Fruit fly (Drosophila melanogaster) whole organism, embryonic: Measurements from ENCODE around the gene CG42833.

Experiments
- Antp ChIP-seq: fragments of 200-800 bp; sonication (Bioruptor generic); optimal IDR thresholded peaks from 3 replicates; lab custom pipeline; 2016; ENCODE audit warnings: missing biosample characterization, missing genetic modification characterization
- CG10565 ChIP-seq: fragments of 200-800 bp; sonication (Bioruptor generic); optimal IDR thresholded peaks from 3 replicates; lab custom pipeline; 2016; ENCODE audit warnings: missing biosample characterization, mild to moderate bottlenecking, missing genetic modification characterization
- CG11398 ChIP-seq: fragments of 200-800 bp; sonication (Bioruptor generic); optimal IDR thresholded peaks from 2 replicates; lab custom pipeline; 2016; ENCODE audit warnings: missing biosample characterization, missing genetic modification characterization
- CG12071 ChIP-seq: fragments of 200-800 bp; sonication (Bioruptor generic); optimal IDR thresholded peaks from 3 replicates; lab custom pipeline; 2018; ENCODE audit warnings: missing biosample characterization, mild to moderate bottlenecking, missing genetic modification characterization
- CG12299 ChIP-seq: fragments of 200-800 bp; sonication (Bioruptor generic); optimal IDR thresholded peaks from 2 replicates; lab custom pipeline; 2018; ENCODE audit warnings: missing biosample characterization, mild to moderate bottlenecking, missing genetic modification characterization
- CG13123 ChIP-seq: fragments of 200-800 bp; sonication (Bioruptor generic); optimal IDR thresholded peaks from 2 replicates; lab custom pipeline; 2016; ENCODE audit warnings: missing biosample characterization, missing genetic modification characterization
- CG14860 ChIP-seq: fragments of 200-800 bp; sonication (Bioruptor generic); IDR thresholded peaks from 3 replicates; pipeline ENCODE4 v1.3.6; 2022; ENCODE audit warnings: missing biosample characterization, missing genetic modification characterization; ENCODE audit not compliant: partially characterized antibody
- CG15479 ChIP-seq: fragments of 200-800 bp; sonication (Bioruptor generic); optimal IDR thresholded peaks from 3 replicates; lab custom pipeline; 2019; ENCODE audit warnings: missing biosample characterization, mild to moderate bottlenecking, missing genetic modification characterization, moderate library complexity
- CG17568 ChIP-seq: fragments of 200-800 bp; sonication (Bioruptor generic); optimal IDR thresholded peaks from 2 replicates; lab custom pipeline; 2018; ENCODE audit warnings: missing biosample characterization, mild to moderate bottlenecking, missing genetic modification characterization, moderate library complexity
- CG1792 ChIP-seq: fragments of 200-800 bp; sonication (Bioruptor generic); optimal IDR thresholded peaks from 2 replicates; lab custom pipeline; 2016; ENCODE audit warnings: missing biosample characterization, missing genetic modification characterization
- CG34224 ChIP-seq: fragments of 200-800 bp; sonication (Bioruptor generic); IDR thresholded peaks from 3 replicates; pipeline ENCODE4 v1.3.6; 2022; ENCODE audit warnings: missing biosample characterization, missing genetic modification characterization; ENCODE audit not compliant: partially characterized antibody
- CG7839 ChIP-seq: fragments of 200-800 bp; sonication (Bioruptor generic); optimal IDR thresholded peaks from 3 replicates; lab custom pipeline; 2018; ENCODE audit warnings: missing biosample characterization, mild to moderate bottlenecking, missing genetic modification characterization, moderate library complexity
- CG8388 ChIP-seq: fragments of 200-800 bp; sonication (Bioruptor generic); optimal IDR thresholded peaks from 2 replicates; lab custom pipeline; 2019; ENCODE audit warnings: missing biosample characterization, mild to moderate bottlenecking, missing genetic modification characterization, moderate library complexity
- Dll ChIP-seq: fragments of 200-800 bp; sonication (Bioruptor generic); IDR thresholded peaks from 4 replicates; pipeline ENCODE4 v1.3.6; 2022; ENCODE audit warnings: missing biosample characterization, missing genetic modification characterization; ENCODE audit not compliant: partially characterized antibody
- Elba2 ChIP-seq: fragments of 200-800 bp; sonication (Bioruptor generic); optimal IDR thresholded peaks from 3 replicates; lab custom pipeline; 2016; ENCODE audit warnings: missing biosample characterization, missing genetic modification characterization
- HLHmδ ChIP-seq: fragments of 200-800 bp; sonication (Bioruptor generic); optimal IDR thresholded peaks from 2 replicates; lab custom pipeline; 2018; ENCODE audit warnings: missing biosample characterization, mild to moderate bottlenecking, missing genetic modification characterization, moderate library complexity
- Hmr ChIP-seq: fragments of 200-800 bp; sonication (Bioruptor generic); optimal IDR thresholded peaks from 3 replicates; lab custom pipeline; 2017; ENCODE audit warnings: mild to moderate bottlenecking, missing biosample characterization, missing genetic modification reagents, missing genetic modification characterization
- Hr51 ChIP-seq, 2 experiments: fragments of 200-800 bp; sonication (Bioruptor generic); optimal IDR thresholded peaks; 2 replicates in 1 of 2; 3 replicates in 1 of 2; lab custom pipeline; 2016 to 2018; ENCODE audit warnings: missing biosample characterization in 2 of 2, missing genetic modification characterization in 2 of 2, mild to moderate bottlenecking in 1 of 2, moderate library complexity in 1 of 2
- Mes4 ChIP-seq: fragments of 200-800 bp; sonication (Bioruptor generic); optimal IDR thresholded peaks from 2 replicates; lab custom pipeline; 2016; ENCODE audit warnings: missing biosample characterization, missing genetic modification characterization
- Mrtf ChIP-seq: fragments of 200-800 bp; sonication (Bioruptor generic); IDR thresholded peaks from 3 replicates; pipeline ENCODE4 v1.3.6; 2022; ENCODE audit warnings: missing biosample characterization, missing genetic modification characterization
- Neu2 ChIP-seq: fragments of 200-800 bp; sonication (Bioruptor generic); optimal IDR thresholded peaks from 3 replicates; lab custom pipeline; 2016; ENCODE audit warnings: missing biosample characterization, missing genetic modification characterization, borderline replicate concordance
- Nf-YB ChIP-seq: fragments of 200-800 bp; sonication (Bioruptor generic); optimal IDR thresholded peaks from 3 replicates; lab custom pipeline; 2019; ENCODE audit warnings: missing biosample characterization, mild to moderate bottlenecking, missing genetic modification characterization, moderate library complexity
- Oaz ChIP-seq: fragments of 200-800 bp; sonication (Bioruptor generic); IDR thresholded peaks from 2 replicates; pipeline ENCODE4 v1.3.6; 2022; ENCODE audit warnings: missing biosample characterization, missing genetic modification characterization
- Optix ChIP-seq: fragments of 200-800 bp; sonication (Bioruptor generic); IDR thresholded peaks from 3 replicates; pipeline ENCODE4 v1.3.6; 2022; ENCODE audit warnings: missing biosample characterization, missing genetic modification characterization
- PHDP ChIP-seq: fragments of 200-800 bp; sonication (Bioruptor generic); optimal IDR thresholded peaks from 3 replicates; lab custom pipeline; 2018; ENCODE audit warnings: missing biosample characterization, mild to moderate bottlenecking, missing genetic modification characterization, moderate library complexity
- Pdp1 ChIP-seq, 2 experiments: fragments of 200-800 bp; sonication (Bioruptor generic); optimal IDR thresholded peaks; 3 replicates each; lab custom pipeline; 2016; ENCODE audit warnings: missing biosample characterization in 2 of 2, missing genetic modification characterization in 2 of 2, mild to moderate bottlenecking in 1 of 2, moderate library complexity in 1 of 2
- Six4 ChIP-seq: fragments of 200-800 bp; sonication (Bioruptor generic); optimal IDR thresholded peaks from 2 replicates; lab custom pipeline; 2016; ENCODE audit warnings: missing biosample characterization, missing genetic modification characterization
- Sox102F ChIP-seq: fragments of 200-800 bp; sonication (Bioruptor generic); optimal IDR thresholded peaks from 2 replicates; lab custom pipeline; 2018; ENCODE audit warnings: missing biosample characterization, mild to moderate bottlenecking, missing genetic modification characterization, moderate library complexity
- Tbp ChIP-seq: fragments of >200 bp; optimal IDR thresholded peaks from 2 replicates; lab custom pipeline; 2018; ENCODE audit warnings: missing biosample characterization, missing genetic modification characterization
- Usf ChIP-seq: fragments of 200-800 bp; sonication (Bioruptor generic); optimal IDR thresholded peaks from 2 replicates; lab custom pipeline; 2017; ENCODE audit warnings: missing genotype, missing biosample characterization, missing genetic modification characterization
- ase ChIP-seq: fragments of 200-800 bp; sonication (Bioruptor generic); IDR thresholded peaks from 3 replicates; pipeline ENCODE4 v1.3.6; 2022; ENCODE audit warnings: missing biosample characterization, missing genetic modification characterization
- chn ChIP-seq: fragments of 200-800 bp; sonication (Bioruptor generic); optimal IDR thresholded peaks from 2 replicates; lab custom pipeline; 2016; ENCODE audit warnings: missing biosample characterization, missing genetic modification characterization
- dimm ChIP-seq: fragments of 200-800 bp; sonication (Bioruptor generic); IDR thresholded peaks from 2 replicates; pipeline ENCODE4 v1.3.6; 2022; ENCODE audit warnings: missing biosample characterization, missing genetic modification characterization
- disco-r ChIP-seq: fragments of 200-800 bp; sonication (Bioruptor generic); optimal IDR thresholded peaks from 2 replicates; lab custom pipeline; 2016; ENCODE audit warnings: missing biosample characterization, missing genetic modification characterization
- dysf ChIP-seq: fragments of 200-800 bp; sonication (Bioruptor generic); IDR thresholded peaks from 3 replicates; pipeline ENCODE4 v1.3.6; 2022; ENCODE audit warnings: missing biosample characterization, missing genetic modification characterization
- emc ChIP-seq: fragments of 200-800 bp; sonication (Bioruptor generic); optimal IDR thresholded peaks from 2 replicates; lab custom pipeline; 2016; ENCODE audit warnings: missing biosample characterization, missing genetic modification characterization
- ftz-f1 ChIP-seq: fragments of 200-800 bp; sonication (Bioruptor generic); optimal IDR thresholded peaks from 2 replicates; lab custom pipeline; 2016; ENCODE audit warnings: missing biosample characterization, missing genetic modification characterization
- fu2 ChIP-seq: fragments of 200-800 bp; sonication (Bioruptor generic); optimal IDR thresholded peaks from 2 replicates; lab custom pipeline; 2016; ENCODE audit warnings: missing biosample characterization, missing genetic modification characterization
- gro ChIP-seq: fragments of 200-800 bp; sonication (Bioruptor generic); optimal IDR thresholded peaks from 2 replicates; lab custom pipeline; 2016; ENCODE audit warnings: missing biosample characterization, missing genetic modification characterization
- her ChIP-seq: fragments of 200-800 bp; sonication (Bioruptor generic); optimal IDR thresholded peaks from 2 replicates; lab custom pipeline; 2016; ENCODE audit warnings: missing biosample characterization, missing genetic modification characterization
- kay ChIP-seq: fragments of 200-800 bp; sonication (Bioruptor generic); optimal IDR thresholded peaks from 2 replicates; lab custom pipeline; 2016; ENCODE audit warnings: missing biosample characterization, missing genetic modification characterization
- nau ChIP-seq: fragments of 200-800 bp; sonication (Bioruptor generic); optimal IDR thresholded peaks from 3 replicates; lab custom pipeline; 2017; ENCODE audit warnings: missing biosample characterization, mild to moderate bottlenecking, missing genetic modification characterization, missing genetic modification reagents
- pan ChIP-seq, 4 experiments: fragments of >200 bp in 3 of 4; fragments of 200-800 bp in 1 of 4; sonication (Bioruptor generic) in 1 of 4; optimal IDR thresholded peaks in 3 of 4; IDR thresholded peaks in 1 of 4; 2 replicates each; pipeline versions ENCODE4 v1.3.6 to Lab custom; 2017 to 2022; ENCODE audit warnings: missing biosample characterization in 2 of 4, missing genetic modification characterization in 2 of 4, mixed read lengths in 1 of 4
- phol ChIP-seq: fragments of 200-800 bp; sonication (Bioruptor generic); optimal IDR thresholded peaks from 3 replicates; lab custom pipeline; 2018; ENCODE audit warnings: missing biosample characterization, mild to moderate bottlenecking, missing genetic modification characterization, moderate library complexity
- repo ChIP-seq: fragments of 200-800 bp; sonication (Bioruptor generic); optimal IDR thresholded peaks from 2 replicates; lab custom pipeline; 2016; ENCODE audit warnings: missing biosample characterization, missing genetic modification characterization
- sd ChIP-seq: fragments of 200-800 bp; sonication (Bioruptor generic); optimal IDR thresholded peaks from 3 replicates; lab custom pipeline; 2018; ENCODE audit warnings: missing biosample characterization, mild to moderate bottlenecking, missing genetic modification characterization, moderate library complexity
- shn ChIP-seq: fragments of 200-800 bp; sonication (Bioruptor generic); optimal IDR thresholded peaks from 3 replicates; lab custom pipeline; 2016; ENCODE audit warnings: missing biosample characterization, missing genetic modification characterization
- sisA ChIP-seq: fragments of 200-800 bp; sonication (Bioruptor generic); IDR thresholded peaks from 2 replicates; pipeline ENCODE4 v1.3.6; 2022; ENCODE audit warnings: missing biosample characterization, missing genetic modification characterization
- sr ChIP-seq: fragments of 200-800 bp; sonication (Bioruptor generic); IDR thresholded peaks from 3 replicates; pipeline ENCODE4 v1.3.6; 2022; ENCODE audit warnings: missing biosample characterization, missing genetic modification characterization

The CG42833 gene

dm6 chr3L:20183345-20184088, 16.4 kb upstream of the CG42833 start (continued):
- TF ChIP-seq CG10565 (GFP tag; lab: Kevin White, UChicago) = no peak
- TF ChIP-seq emc (GFP tag; lab: Kevin White, UChicago) = no peak
- no peak for TF ChIP-seq pan (optimal IDR thresholded peaks at IDR 0.05; lab: Kevin White, UChicago)
- TF ChIP-seq pan (GFP tag; optimal IDR thresholded peaks at IDR 0.05 in 1 of 2, IDR thresholded peaks at IDR 0.05 in 1 of 2) = peak in 1 of 2 experiments; percentile 55
- no peak for TF ChIP-seq Optix
- TF ChIP-seq CG13123 (GFP tag; lab: Kevin White, UChicago) = peak; percentile 6
- TF ChIP-seq repo (GFP tag; lab: Kevin White, UChicago) = no peak
- TF ChIP-seq sd (tag; lab: Kevin White, UChicago) = no peak
- peak; percentile 25 to 64 for TF ChIP-seq Hr51 (GFP tag; optimal IDR thresholded peaks at IDR 0.05; lab: Kevin White, UChicago)
- 0 out of 3 replicates have a peak, but pooled peaks have one; percentile 12 for TF ChIP-seq sr (GFP tag; lab: Robert Waterston, UW)
- peak; percentile 2 for TF ChIP-seq fu2 (GFP tag; lab: Kevin White, UChicago)
- peak; percentile 39 for TF ChIP-seq Hmr (GFP tag; lab: Kevin White, UChicago)
- TF ChIP-seq Mes4 (GFP tag; lab: Kevin White, UChicago) = no peak
- no peak for TF ChIP-seq her
- no peak for TF ChIP-seq Neu2 (GFP tag; lab: Kevin White, UChicago)
- TF ChIP-seq Elba2 (GFP tag; lab: Kevin White, UChicago) = no peak
- TF ChIP-seq CG1792 (GFP tag; lab: Kevin White, UChicago) = no peak
- TF ChIP-seq dimm (GFP tag; lab: Robert Waterston, UW) = no peak
- TF ChIP-seq Usf = no peak
- TF ChIP-seq gro = no peak
- no peak for TF ChIP-seq CG14860 (GFP tag; lab: Robert Waterston, UW)
- peak; percentile 25; the same call in 1 of the 2 replicates for TF ChIP-seq sisA (GFP tag; lab: Robert Waterston, UW)
- no peak for TF ChIP-seq Antp (GFP tag; lab: Kevin White, UChicago)
- no peak for TF ChIP-seq CG34224
- peak; percentile 68 for TF ChIP-seq CG7839
- peak; percentile 52 to 60 for TF ChIP-seq Pdp1 (GFP tag; optimal IDR thresholded peaks at IDR 0.05; lab: Kevin White, UChicago)
- TF ChIP-seq Tbp (GFP tag; lab: Kevin White, UChicago) = no peak
- no peak for TF ChIP-seq CG12299 (tag; lab: Kevin White, UChicago)
- peak; percentile 69 for TF ChIP-seq Sox102F (GFP tag; lab: Kevin White, UChicago)
- peak; percentile 25 for TF ChIP-seq CG8388 (GFP tag; lab: Kevin White, UChicago)
- TF ChIP-seq phol (tag; lab: Kevin White, UChicago) = peak; percentile 60
- TF ChIP-seq Mrtf = 0 out of 3 replicates have a peak, but pooled peaks have one; percentile 9
- no peak for TF ChIP-seq kay (GFP tag; lab: Kevin White, UChicago)
- TF ChIP-seq Six4 (GFP tag; lab: Kevin White, UChicago) = no peak
- no peak for TF ChIP-seq HLHmδ
- TF ChIP-seq Nf-YB (GFP tag; lab: Kevin White, UChicago) = no peak
- TF ChIP-seq ase (GFP tag; lab: Robert Waterston, UW) = no peak
- TF ChIP-seq CG15479 (GFP tag; lab: Kevin White, UChicago) = no peak
- TF ChIP-seq chn (GFP tag; lab: Kevin White, UChicago) = no peak
- no peak for TF ChIP-seq ftz-f1 (GFP tag; lab: Kevin White, UChicago)
- TF ChIP-seq dysf (GFP tag; lab: Robert Waterston, UW) = peak; percentile 69
- TF ChIP-seq shn (GFP tag; lab: Kevin White, UChicago) = no peak
- TF ChIP-seq CG11398 (GFP tag; lab: Kevin White, UChicago) = no peak
- no peak for TF ChIP-seq Oaz
- TF ChIP-seq disco-r (GFP tag; lab: Kevin White, UChicago) = no peak
- TF ChIP-seq PHDP (tag; lab: Kevin White, UChicago) = peak; percentile 52
- peak; percentile 47 for TF ChIP-seq nau (GFP tag; lab: Kevin White, UChicago)
- no peak for TF ChIP-seq CG12071 (GFP tag; lab: Kevin White, UChicago)
- no peak for TF ChIP-seq CG17568 (GFP tag; lab: Kevin White, UChicago)
- no peak for TF ChIP-seq Dll (GFP tag; lab: Robert Waterston, UW)
